Worm (Caenorhabditis elegans) whole organism, L2 larva: ENCODE measurements around the gene spat-1.

Experiments used
- C34F6.9 ChIP-seq: fragments of 150-350 bp; optimal IDR thresholded peaks from 2 replicates; lab custom pipeline; 2014; ENCODE audit warnings: missing biosample characterization, missing genetic modification characterization
- F13H6.1 ChIP-seq: sonication (generic microtip); optimal IDR thresholded peaks from 2 replicates; lab custom pipeline; 2016; ENCODE audit warnings: missing genetic modification characterization, missing compliant biosample characterization
- Y55F3AM.14 ChIP-seq: fragments of 200-800 bp; sonication (Bioruptor generic); optimal IDR thresholded peaks from 2 replicates; lab custom pipeline; 2018; ENCODE audit warnings: mild to moderate bottlenecking, missing genetic modification characterization, missing compliant biosample characterization
- ZK546.5 ChIP-seq: sonication (generic microtip); optimal IDR thresholded peaks from 2 replicates; lab custom pipeline; 2017; ENCODE audit warnings: missing biosample characterization, missing genetic modification characterization
- alr-1 ChIP-seq: fragments of 150-350 bp; optimal IDR thresholded peaks from 2 replicates; lab custom pipeline; 2014; ENCODE audit warnings: missing biosample characterization, missing genetic modification characterization
- aly-2 ChIP-seq: fragments of 150-350 bp; optimal IDR thresholded peaks from 2 replicates; lab custom pipeline; 2014; ENCODE audit warnings: missing biosample characterization, missing genetic modification characterization
- ama-1 ChIP-seq: fragments of 150-350 bp; optimal IDR thresholded peaks from 2 replicates; lab custom pipeline; 2018; ENCODE audit warnings: inconsistent platforms
- blmp-1 ChIP-seq: sonication (generic microtip); optimal IDR thresholded peaks from 2 replicates; lab custom pipeline; 2017; ENCODE audit warnings: missing genetic modification characterization, mild to moderate bottlenecking, missing compliant biosample characterization, antibody characterized with exemption, moderate library complexity; ENCODE audit not compliant: insufficient read depth
- ceh-16 ChIP-seq: fragments of 150-350 bp; optimal IDR thresholded peaks from 2 replicates; lab custom pipeline; 2014; ENCODE audit warnings: missing biosample characterization, missing genetic modification characterization
- ceh-82 ChIP-seq: fragments of 150-350 bp; optimal IDR thresholded peaks from 2 replicates; lab custom pipeline; 2014; ENCODE audit warnings: missing biosample characterization, missing genetic modification characterization
- crh-2 ChIP-seq: sonication (generic microtip); optimal IDR thresholded peaks from 2 replicates; lab custom pipeline; 2017; ENCODE audit warnings: missing biosample characterization, missing genetic modification characterization
- dmd-4 ChIP-seq: sonication (generic microtip); optimal IDR thresholded peaks from 2 replicates; lab custom pipeline; 2017; ENCODE audit warnings: missing biosample characterization, missing genetic modification characterization
- elt-1 ChIP-seq: fragments of 150-350 bp; optimal IDR thresholded peaks from 2 replicates; lab custom pipeline; 2014; ENCODE audit warnings: missing biosample characterization, missing genetic modification characterization
- elt-3 ChIP-seq: sonication (generic microtip); optimal IDR thresholded peaks from 2 replicates; lab custom pipeline; 2017; ENCODE audit warnings: missing biosample characterization, missing genetic modification characterization
- fos-1 ChIP-seq: fragments of 150-350 bp; optimal IDR thresholded peaks from 2 replicates; lab custom pipeline; 2014; ENCODE audit warnings: missing biosample characterization, missing genetic modification characterization
- gmeb-1 ChIP-seq: fragments of 150-350 bp; optimal IDR thresholded peaks from 2 replicates; lab custom pipeline; 2014; ENCODE audit warnings: missing biosample characterization, missing genetic modification characterization
- lin-13 ChIP-seq: fragments of 150-350 bp; optimal IDR thresholded peaks from 2 replicates; lab custom pipeline; 2014; ENCODE audit warnings: missing biosample characterization, missing genetic modification reagents, missing genetic modification characterization
- lin-39 ChIP-seq: fragments of 150-350 bp; optimal IDR thresholded peaks from 2 replicates; lab custom pipeline; 2014; ENCODE audit warnings: missing biosample characterization, missing genetic modification reagents, missing genetic modification characterization
- lsy-2 ChIP-seq, 2 experiments: fragments of 150-350 bp in 1 of 2; sonication (generic microtip) in 1 of 2; optimal IDR thresholded peaks; 2 replicates each; lab custom pipeline; 2014 to 2017; ENCODE audit warnings: missing biosample characterization in 2 of 2, missing genetic modification characterization in 2 of 2
- mdl-1 ChIP-seq, 2 experiments: fragments of 150-350 bp in 1 of 2; sonication (generic microtip) in 1 of 2; optimal IDR thresholded peaks; 2 replicates each; lab custom pipeline; 2017; ENCODE audit warnings: missing biosample characterization in 2 of 2, missing genetic modification characterization in 2 of 2
- nhr-10 ChIP-seq: sonication (generic microtip); optimal IDR thresholded peaks from 2 replicates; lab custom pipeline; 2017; ENCODE audit warnings: missing biosample characterization, missing genetic modification characterization
- nhr-11 ChIP-seq: fragments of 150-350 bp; optimal IDR thresholded peaks from 2 replicates; lab custom pipeline; 2014; ENCODE audit warnings: missing biosample characterization, missing genetic modification characterization
- nhr-12 ChIP-seq: fragments of 150-350 bp; optimal IDR thresholded peaks from 2 replicates; lab custom pipeline; 2014; ENCODE audit warnings: missing biosample characterization, missing genetic modification characterization
- nhr-129 ChIP-seq: fragments of 150-350 bp; optimal IDR thresholded peaks from 2 replicates; lab custom pipeline; 2014; ENCODE audit warnings: missing biosample characterization, missing genetic modification characterization
- nhr-21 ChIP-seq: fragments of 150-350 bp; optimal IDR thresholded peaks from 2 replicates; lab custom pipeline; 2014; ENCODE audit warnings: missing biosample characterization, missing genetic modification characterization
- nhr-23 ChIP-seq: fragments of 150-350 bp; optimal IDR thresholded peaks from 2 replicates; lab custom pipeline; 2014; ENCODE audit warnings: missing biosample characterization, missing genetic modification reagents, missing genetic modification characterization
- nhr-237 ChIP-seq: fragments of 150-350 bp; optimal IDR thresholded peaks from 2 replicates; lab custom pipeline; 2014; ENCODE audit warnings: missing biosample characterization, missing genetic modification characterization
- nhr-25 ChIP-seq: fragments of 150-350 bp; sonication (generic microtip); optimal IDR thresholded peaks from 3 replicates; lab custom pipeline; 2014; ENCODE audit warnings: missing biosample characterization, missing genetic modification characterization
- nhr-77 ChIP-seq: fragments of 150-350 bp; optimal IDR thresholded peaks from 2 replicates; lab custom pipeline; 2014; ENCODE audit warnings: missing biosample characterization, missing genetic modification characterization
- peb-1 ChIP-seq: fragments of 150-350 bp; optimal IDR thresholded peaks from 2 replicates; lab custom pipeline; 2014; ENCODE audit warnings: missing biosample characterization, missing genetic modification characterization
- sem-4 ChIP-seq: fragments of 150-350 bp; optimal IDR thresholded peaks from 2 replicates; lab custom pipeline; 2014; ENCODE audit warnings: missing biosample characterization, missing genetic modification reagents, missing genetic modification characterization
- skn-1 ChIP-seq: sonication (generic microtip); optimal IDR thresholded peaks from 2 replicates; lab custom pipeline; 2017; ENCODE audit warnings: missing biosample characterization, missing genetic modification characterization
- sma-9 ChIP-seq, 2 experiments: fragments of 150-350 bp in 1 of 2; sonication (generic microtip) in 1 of 2; optimal IDR thresholded peaks; 2 replicates each; lab custom pipeline; 2014 to 2016; ENCODE audit warnings: missing genetic modification characterization in 2 of 2, mild to moderate bottlenecking in 1 of 2, missing biosample characterization in 1 of 2, missing compliant biosample characterization in 1 of 2, missing genetic modification reagents in 1 of 2, moderate library complexity in 1 of 2
- snpc-4 ChIP-seq: fragments of 150-350 bp; optimal IDR thresholded peaks from 2 replicates; lab custom pipeline; 2014; ENCODE audit warnings: missing biosample characterization, missing genetic modification characterization
- unc-55 ChIP-seq: fragments of 150-350 bp; sonication (generic microtip); optimal IDR thresholded peaks from 3 replicates; lab custom pipeline; 2014; ENCODE audit warnings: missing biosample characterization, missing genetic modification reagents, missing genetic modification characterization
- unc-62 ChIP-seq: fragments of 150-350 bp; optimal IDR thresholded peaks from 2 replicates; lab custom pipeline; 2014; ENCODE audit warnings: missing biosample characterization, missing genetic modification reagents, missing genetic modification characterization
- zag-1 ChIP-seq: fragments of 150-350 bp; optimal IDR thresholded peaks from 2 replicates; lab custom pipeline; 2014; ENCODE audit warnings: missing biosample characterization, missing genetic modification characterization
- ztf-1 ChIP-seq: fragments of 200-800 bp; sonication (Bioruptor generic); conservative IDR thresholded peaks from 2 replicates; pipeline ENCODE4 v1.3.6; 2022; ENCODE audit warnings: missing genetic modification characterization, missing compliant biosample characterization
- ztf-11 ChIP-seq: sonication (generic microtip); optimal IDR thresholded peaks from 2 replicates; lab custom pipeline; 2017; ENCODE audit warnings: missing biosample characterization, missing genetic modification characterization
- ztf-4 ChIP-seq: fragments of 150-350 bp; optimal IDR thresholded peaks from 2 replicates; lab custom pipeline; 2014; ENCODE audit warnings: missing biosample characterization, missing genetic modification characterization

spat-1 gene

ce11 chrII:14488661-14489060 lies 39.9 kb upstream of the spat-1 start, which contains the start of gene usp-14 (continued):
- TF ChIP-seq lsy-2 (tag; optimal IDR thresholded peaks at IDR 0.05; lab: Kevin White, UChicago) (peak; percentile 48 to 78), Y55F3AM.14 (GFP tag; lab: Kevin White, UChicago) (no peak), ceh-16 (no peak), ztf-4 (tag; lab: Kevin White, UChicago) (no peak), elt-3 (no peak), zag-1 (tag; lab: Kevin White, UChicago) (no peak), ama-1 (lab: Kevin White, UChicago) (no peak), unc-55 (GFP tag; lab: Kevin White, UChicago) (peak; percentile 49)
- TF ChIP-seq, all 48 proteins: peak for 15

ce11 chrII:14489407-14489806 lies 39.1 kb upstream of the spat-1 start, which contains the start of gene vnut-1:
TSS of gene vnut-1 (plus strand) at chrII:14489802.
- TF ChIP-seq dmd-4 (tag; lab: Kevin White, UChicago): no peak
- no peak for TF ChIP-seq unc-62 (GFP tag; lab: Kevin White, UChicago)
- TF ChIP-seq crh-2 (tag; lab: Kevin White, UChicago): peak; percentile 92
- peak; percentile 33 for TF ChIP-seq F13H6.1 (tag; lab: Kevin White, UChicago)
- TF ChIP-seq sma-9 (GFP tag; optimal IDR thresholded peaks at IDR 0.05; lab: Kevin White, UChicago): peak; percentile 57
- no peak for TF ChIP-seq sma-9 (tag; optimal IDR thresholded peaks at IDR 0.05; lab: Kevin White, UChicago)
- peak; percentile 78 for TF ChIP-seq fos-1
- TF ChIP-seq C34F6.9 (tag; lab: Kevin White, UChicago): peak; percentile 27
- peak; percentile 14 for TF ChIP-seq skn-1
- TF ChIP-seq lin-39 (tag; lab: Kevin White, UChicago): no peak
- TF ChIP-seq elt-1: no peak
- peak; percentile 30 for TF ChIP-seq lin-13 (GFP tag; lab: Kevin White, UChicago)
- no peak for TF ChIP-seq ztf-11
- no peak for TF ChIP-seq ceh-16
- TF ChIP-seq ZK546.5 (tag; lab: Kevin White, UChicago): no peak
- TF ChIP-seq peb-1 (tag; lab: Kevin White, UChicago): no peak
- no peak for TF ChIP-seq alr-1
- TF ChIP-seq nhr-237: no peak
- TF ChIP-seq lsy-2 (tag; optimal IDR thresholded peaks at IDR 0.05; lab: Kevin White, UChicago): peak in 1 of 2 experiments; percentile 51
- no peak for TF ChIP-seq snpc-4 (tag; lab: Kevin White, UChicago)
- TF ChIP-seq ama-1 (lab: Kevin White, UChicago): no peak
- no peak for TF ChIP-seq elt-3
- no peak for TF ChIP-seq ztf-1
- no peak for TF ChIP-seq Y55F3AM.14 (GFP tag; lab: Kevin White, UChicago)
- no peak for TF ChIP-seq nhr-10 (tag; lab: Kevin White, UChicago)
- no peak for TF ChIP-seq sem-4 (tag; lab: Kevin White, UChicago)
- peak; percentile 94 for TF ChIP-seq blmp-1
- no peak for TF ChIP-seq nhr-77 (tag; lab: Kevin White, UChicago)
- TF ChIP-seq nhr-129 (tag; lab: Kevin White, UChicago): no peak
- peak; percentile 17 for TF ChIP-seq nhr-25 (tag; lab: Kevin White, UChicago)
- peak; percentile 13 for TF ChIP-seq unc-55 (GFP tag; lab: Kevin White, UChicago)
- TF ChIP-seq aly-2 (tag; lab: Kevin White, UChicago): no peak
- peak; percentile 27 for TF ChIP-seq gmeb-1 (tag; lab: Kevin White, UChicago)
- TF ChIP-seq nhr-21: no peak
- no peak for TF ChIP-seq ztf-4 (tag; lab: Kevin White, UChicago)
- no peak for TF ChIP-seq nhr-12 (tag; lab: Kevin White, UChicago)
- TF ChIP-seq nhr-23 (tag; lab: Kevin White, UChicago): no peak
- TF ChIP-seq nhr-11: no peak
- TF ChIP-seq mdl-1 (tag; optimal IDR thresholded peaks at IDR 0.05; lab: Kevin White, UChicago): no peak

- TF ChIP-seq ama-1 (lab: Kevin White, UChicago) (peak; percentile 59), ZK546.5 (tag; lab: Kevin White, UChicago) (no peak), ceh-82 (tag; lab: Kevin White, UChicago) (no peak), nhr-23 (tag; lab: Kevin White, UChicago) (no peak)
These were observed 35.9 kb upstream of the spat-1 start for ce11 chrII:14492592-14493196.
